Worm (Caenorhabditis elegans) whole organism, L4/young adult: ENCODE measurements around the gene F02E11.7.

Experiments used
- W03F9.2 ChIP-seq: fragments of 150-350 bp; optimal IDR thresholded peaks from 2 replicates; lab custom pipeline; 2014; ENCODE audit warnings: missing biosample characterization, missing genetic modification characterization
- dao-5 ChIP-seq: sonication (generic microtip); optimal IDR thresholded peaks from 2 replicates; lab custom pipeline; 2016; ENCODE audit warnings: missing genotype, missing genetic modification characterization, moderate library complexity, missing compliant biosample characterization
- him-1 ChIP-seq: sonication (generic microtip); optimal IDR thresholded peaks from 2 replicates; lab custom pipeline; 2016; ENCODE audit warnings: missing genotype, missing genetic modification reagents, missing genetic modification characterization, missing compliant biosample characterization

F02E11.7 gene

DNA sequence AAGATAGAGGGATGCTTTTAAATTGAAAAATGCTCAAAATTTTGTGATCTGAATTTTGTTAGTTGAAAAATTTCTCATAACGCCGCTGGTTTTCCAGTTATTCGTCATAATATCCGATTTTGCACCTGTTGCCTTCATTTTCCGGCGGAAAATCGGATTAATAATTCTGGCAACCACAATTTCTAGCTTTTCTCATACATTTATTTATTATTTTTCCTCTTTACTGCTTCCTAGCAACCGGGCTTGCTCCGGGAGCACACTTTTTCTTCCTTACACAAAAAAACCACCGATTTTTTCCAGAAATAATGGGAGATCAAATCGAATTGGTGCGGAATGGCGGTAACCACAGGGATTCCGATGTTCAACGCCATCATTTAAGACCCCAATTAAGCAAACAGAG lies at the start of gene F02E11.7:
Gene F02E11.7 (plus strand): TSS at position 301 of the 400 bp plus-strand sequence.
- TF ChIP-seq him-1 (tag; lab: Kevin White, UChicago) (no peak), dao-5 (tag; lab: Kevin White, UChicago) (no peak), W03F9.2 (no peak)

DNA sequence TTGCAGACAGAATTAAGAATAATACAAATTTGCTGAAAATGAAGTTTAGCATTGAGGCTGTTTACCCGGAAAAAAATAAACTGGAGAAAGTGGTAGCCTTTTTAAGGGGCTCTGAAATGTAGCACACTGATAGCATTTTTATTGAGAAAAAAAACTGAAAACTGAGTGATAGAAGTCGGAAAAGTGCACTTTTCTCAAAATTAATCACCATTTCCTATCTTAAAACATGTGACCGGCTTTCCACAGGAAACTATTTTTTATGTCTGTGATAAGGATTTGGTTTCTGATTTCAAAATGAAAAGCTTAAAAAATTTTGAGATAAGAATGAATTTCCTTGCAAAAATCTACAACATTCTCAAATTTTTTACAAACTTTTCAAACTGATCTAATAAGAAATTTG lies 46.7 kb upstream of the F02E11.7 start, which contains the start of gene ZC239.22:
Gene ZC239.22 (minus strand): TSS at position 101 of the 400 bp plus-strand sequence.
- TF ChIP-seq him-1 (tag; lab: Kevin White, UChicago) (no peak), W03F9.2 (no peak), dao-5 (tag; lab: Kevin White, UChicago) (no peak)

DNA sequence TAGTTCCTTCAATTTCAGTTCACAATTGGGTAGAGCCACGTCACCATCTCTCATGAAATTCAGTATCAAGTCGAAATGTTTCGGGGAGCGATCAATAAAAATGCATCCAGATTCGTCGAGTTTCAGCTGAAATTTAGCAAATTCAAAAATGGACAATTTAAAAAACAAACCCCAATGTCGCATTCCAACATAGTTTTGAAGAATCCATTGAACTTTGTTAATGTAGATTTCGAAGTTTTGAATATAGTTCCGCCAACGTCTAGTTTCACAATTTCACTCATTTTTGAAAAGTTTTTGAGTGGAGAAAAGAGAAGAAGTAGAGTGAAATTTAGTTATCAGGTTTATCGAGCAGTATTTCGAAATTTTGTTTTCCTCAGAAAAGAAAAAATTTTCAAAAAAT lies 45.7 kb upstream of the F02E11.7 start, which contains the start of gene ZC239.14:
Gene ZC239.14 (minus strand): TSS at position 305 of the 400 bp plus-strand sequence.
- TF ChIP-seq W03F9.2: no peak
- TF ChIP-seq dao-5 (tag; lab: Kevin White, UChicago): no peak
- TF ChIP-seq him-1 (tag; lab: Kevin White, UChicago): no peak

ce11 chrII:3222686-3223085 lies 44.8 kb upstream of the F02E11.7 start, which contains the start of gene ZC239.13:
ZC239.13 (minus strand) TSS chrII:3222839.
- no peak for TF ChIP-seq him-1 (tag; lab: Kevin White, UChicago)
- TF ChIP-seq dao-5 (tag; lab: Kevin White, UChicago): no peak

DNA sequence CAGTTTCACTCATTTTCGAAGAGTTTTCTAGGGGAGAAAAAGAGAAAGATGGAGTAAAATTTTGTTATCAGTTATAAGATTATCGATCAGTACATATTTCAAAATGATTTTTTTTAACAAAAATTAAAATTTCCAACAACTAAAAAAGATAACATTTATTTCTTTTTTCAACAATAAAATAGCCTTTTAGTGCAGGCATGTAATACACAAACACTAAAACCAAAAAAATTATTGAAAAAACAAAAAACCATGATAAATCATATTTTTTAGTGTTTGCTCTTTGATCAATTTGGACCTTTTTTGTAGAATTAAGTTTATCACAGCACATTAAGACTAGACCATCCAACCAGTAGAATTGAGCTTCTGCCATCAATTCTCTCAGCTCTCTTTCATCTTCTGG lies 42.8 kb upstream of the F02E11.7 start, which contains the start of gene ZC239.15:
Gene ZC239.15 (minus strand): TSS at position 101 of the 400 bp plus-strand sequence.
- no peak for TF ChIP-seq him-1 (tag; lab: Kevin White, UChicago)
- TF ChIP-seq W03F9.2: no peak
- TF ChIP-seq dao-5 (tag; lab: Kevin White, UChicago): no peak

ce11 chrII:3225200-3225599 lies 42.3 kb upstream of the F02E11.7 start, which contains the start of gene ZC239.16:
ZC239.16 (minus strand) TSS chrII:3225319.
- no peak for TF ChIP-seq dao-5 (tag; lab: Kevin White, UChicago)
- TF ChIP-seq him-1 (tag; lab: Kevin White, UChicago): no peak
- no peak for TF ChIP-seq W03F9.2

ce11 chrII:3225780-3226179 lies 41.7 kb upstream of the F02E11.7 start, which contains the start of gene ZC239.17:
ZC239.17 (minus strand) TSS chrII:3225880.
- no peak for TF ChIP-seq him-1 (tag; lab: Kevin White, UChicago)
- no peak for TF ChIP-seq W03F9.2
- TF ChIP-seq dao-5 (tag; lab: Kevin White, UChicago): no peak

DNA sequence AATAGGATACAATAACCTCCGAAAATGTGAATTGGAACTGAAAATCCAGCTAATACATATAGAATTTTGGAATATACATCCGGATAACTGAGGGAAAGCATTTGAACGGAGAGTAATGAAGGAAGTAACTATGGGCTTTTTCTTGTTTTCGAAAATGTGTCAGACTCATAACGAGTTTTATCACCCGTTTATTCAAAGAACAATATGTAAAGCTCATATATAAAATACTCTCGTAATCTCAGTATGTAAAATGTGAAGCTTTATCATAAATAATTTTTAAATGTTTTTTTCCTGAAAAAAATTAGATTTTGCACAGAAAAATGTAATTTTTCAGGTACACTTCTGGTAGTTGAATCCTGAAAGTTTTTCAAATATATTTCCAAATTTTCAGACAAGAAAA lies 37.0 kb upstream of the F02E11.7 start, which contains the start of gene srh-297:
Gene srh-297 (minus strand): TSS at position 101 of the 400 bp plus-strand sequence.
- TF ChIP-seq W03F9.2 (no peak), him-1 (tag; lab: Kevin White, UChicago) (no peak), dao-5 (tag; lab: Kevin White, UChicago) (no peak)

DNA sequence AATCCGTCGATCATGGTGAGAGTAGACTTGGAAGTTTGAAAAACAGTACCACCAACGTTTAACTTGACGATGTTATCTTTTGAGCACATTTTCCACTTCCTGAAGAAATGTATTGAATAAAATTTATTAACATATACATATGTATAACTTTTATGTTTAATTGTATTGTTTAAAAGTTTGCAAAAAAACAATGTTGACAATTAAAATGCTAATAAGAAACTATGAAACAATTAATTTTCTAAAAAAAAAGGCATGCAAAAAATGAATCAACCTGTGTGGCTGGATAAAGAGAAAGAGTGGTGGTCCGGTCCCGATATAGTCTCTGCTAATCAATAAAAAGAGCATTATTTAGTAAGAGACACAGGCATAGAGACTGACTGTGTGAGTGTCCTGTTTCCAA lies 32.7 kb upstream of the F02E11.7 start, which contains the start of gene C17F4.8:
Gene C17F4.8 (minus strand): TSS at position 101 of the 400 bp plus-strand sequence.
- TF ChIP-seq W03F9.2: no peak
- no peak for TF ChIP-seq him-1 (tag; lab: Kevin White, UChicago)
- TF ChIP-seq dao-5 (tag; lab: Kevin White, UChicago): no peak

DNA sequence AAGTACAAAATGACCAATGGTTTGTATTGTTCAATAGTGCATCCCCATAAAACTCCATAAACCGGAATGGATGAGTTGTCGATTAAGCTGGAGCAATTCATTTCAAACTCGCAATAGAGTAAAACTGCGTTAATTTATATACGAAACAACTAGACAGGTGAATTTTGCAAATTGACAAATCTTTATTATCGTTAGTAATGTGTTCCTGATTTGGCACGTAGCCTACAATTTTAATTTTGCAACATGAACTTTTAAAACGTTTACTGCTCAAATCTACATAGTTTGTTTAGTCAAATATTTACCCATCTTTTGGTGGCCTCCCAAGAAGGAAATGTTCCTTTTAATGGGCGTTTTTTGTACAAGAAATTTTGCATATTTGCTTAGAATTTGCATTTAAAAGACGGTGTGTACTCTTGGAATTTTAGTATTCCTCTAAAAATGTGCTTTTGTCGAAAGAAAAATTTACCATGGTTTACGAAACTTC lies 30.4 kb upstream of the F02E11.7 start, which contains the start of the genes srz-67 and C17F4.11:
Gene srz-67 (minus strand): TSS at position 101 of the 484 bp plus-strand sequence.
Gene C17F4.11 (plus strand): TSS at position 434 of the 484 bp plus-strand sequence.
- TF ChIP-seq dao-5 (tag; lab: Kevin White, UChicago) (no peak), him-1 (tag; lab: Kevin White, UChicago) (no peak), W03F9.2 (no peak)

DNA sequence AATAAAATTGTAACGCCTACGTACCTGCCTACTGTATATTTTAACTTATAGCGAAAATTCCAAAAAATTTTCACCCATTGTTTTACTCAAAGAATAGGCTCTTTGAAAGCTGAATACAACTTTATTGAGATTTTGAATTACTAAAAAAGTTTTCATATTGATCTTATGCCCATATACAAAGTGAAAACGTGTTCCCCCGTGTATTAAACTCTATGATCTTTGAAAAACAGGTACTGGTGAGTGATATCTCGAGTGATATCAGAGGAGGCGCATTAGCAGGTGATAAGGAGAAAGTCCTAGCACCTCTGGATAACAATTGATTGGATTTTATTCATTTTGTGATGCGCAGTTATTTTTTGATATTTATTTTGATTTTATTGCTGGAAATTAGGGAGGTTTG lies 27.3 kb upstream of the F02E11.7 start, which contains the start of gene C17F4.3:
Gene C17F4.3 (plus strand): TSS at position 301 of the 400 bp plus-strand sequence.
- no peak for TF ChIP-seq dao-5 (tag; lab: Kevin White, UChicago)
- TF ChIP-seq W03F9.2: no peak
- TF ChIP-seq him-1 (tag; lab: Kevin White, UChicago): no peak

ce11 chrII:3241842-3242241 lies 25.6 kb upstream of the F02E11.7 start:
- no peak for TF ChIP-seq him-1 (tag; lab: Kevin White, UChicago)
- TF ChIP-seq dao-5 (tag; lab: Kevin White, UChicago): no peak
- no peak for TF ChIP-seq W03F9.2

ce11 chrII:3244070-3244469 lies 23.4 kb upstream of the F02E11.7 start, which contains the start of gene C17F4.12:
C17F4.12 (minus strand) TSS chrII:3244170.
- no peak for TF ChIP-seq W03F9.2
- no peak for TF ChIP-seq him-1 (tag; lab: Kevin White, UChicago)
- no peak for TF ChIP-seq dao-5 (tag; lab: Kevin White, UChicago)

DNA sequence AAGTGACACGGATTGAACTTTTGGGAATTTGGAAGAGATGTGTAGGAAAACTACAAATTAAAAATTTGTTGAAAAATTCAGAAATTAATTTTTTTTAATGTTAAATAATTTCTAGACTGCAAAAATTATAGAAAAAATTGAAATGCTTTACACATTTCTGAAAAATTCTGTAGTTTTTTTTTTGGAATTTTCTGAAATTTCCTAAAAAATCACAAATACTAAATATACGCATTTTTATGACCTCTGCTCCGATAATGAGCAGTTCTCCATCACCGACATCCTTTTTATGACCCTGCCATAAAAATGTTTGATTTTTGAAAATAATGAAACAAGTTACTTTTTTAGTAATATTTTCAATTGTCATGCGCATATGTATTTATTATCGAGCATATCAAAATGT lies 22.7 kb upstream of the F02E11.7 start:
- no peak for TF ChIP-seq him-1 (tag; lab: Kevin White, UChicago)
